Worm (Caenorhabditis elegans): ENCODE measurements around the gene try-8.

DNA sequence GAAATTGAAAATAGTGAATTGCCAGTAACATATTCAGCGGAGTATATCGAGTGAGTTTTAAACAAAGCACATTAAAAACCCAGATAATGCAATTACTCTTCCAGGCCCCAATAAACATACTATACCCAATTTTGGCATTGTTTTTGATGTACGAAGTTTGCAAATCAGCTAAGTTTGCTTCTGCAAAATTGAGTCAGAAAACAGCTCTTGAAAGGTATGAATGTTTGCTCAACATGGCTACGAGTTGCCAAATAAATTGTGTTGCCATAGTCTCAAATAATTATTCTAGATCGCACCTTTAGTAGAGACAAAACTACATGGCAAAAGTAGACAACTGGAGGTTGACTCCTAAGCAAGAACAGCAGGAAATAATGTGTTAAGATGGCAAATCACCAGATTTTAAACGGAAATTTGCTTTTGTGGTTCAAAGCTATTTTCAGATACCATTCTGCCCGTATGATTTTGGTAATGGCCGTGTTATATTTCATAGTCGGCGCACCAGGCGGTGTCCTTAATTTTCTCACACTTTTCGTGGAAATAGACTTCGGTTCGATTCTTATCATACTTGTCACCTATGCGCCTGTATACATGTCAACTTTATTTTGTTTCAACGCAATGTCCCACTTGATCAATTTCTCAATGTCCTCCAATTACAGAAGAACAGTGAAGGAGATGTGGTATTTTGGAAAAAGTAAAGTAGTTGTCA lies 21.5 kb downstream of the try-8 start:
- TF ChIP-seq Y56A3A.18 (GFP tag; IDR thresholded peaks at IDR 0.05) (peak; percentile 56), bed-1 (GFP tag; IDR thresholded peaks at IDR 0.05) (no peak), snpc-4 (GFP tag; optimal IDR thresholded peaks at IDR 0.05) (no peak), snpc-4 (tag; optimal IDR thresholded peaks at IDR 0.05) (no peak), ceh-27 (GFP tag; optimal IDR thresholded peaks at IDR 0.05) (peak; percentile 9), Y53G8AR.9 (GFP tag; conservative IDR thresholded peaks at IDR 0.05) (peak; percentile 91; the same call in 1 of the 2 replicates), egl-44 (GFP tag; IDR thresholded peaks at IDR 0.05) (peak; percentile 44; the same call in 1 of the 2 replicates), Y53F4B.3 (GFP tag; IDR thresholded peaks at IDR 0.05) (no peak), zim-3 (tag; optimal IDR thresholded peaks at IDR 0.05) (peak; percentile 65), K12H6.12 (tag; optimal IDR thresholded peaks at IDR 0.05) (peak; percentile 2), T07F8.4 (tag; optimal IDR thresholded peaks at IDR 0.05) (no peak), rpc-1 (optimal IDR thresholded peaks at IDR 0.05) (no peak), rpc-1 (tag; optimal IDR thresholded peaks at IDR 0.05) (no peak), lsl-1 (GFP tag; optimal IDR thresholded peaks at IDR 0.05) (no peak), nhr-90 (tag; optimal IDR thresholded peaks at IDR 0.05) (peak; percentile 66), lir-1 (GFP tag; conservative IDR thresholded peaks at IDR 0.05) (no peak)
